Fruit fly (Drosophila melanogaster) whole organism, embryonic: ENCODE data around the gene CG16959.
A peak's percentile ranks its signal among the peaks of the same experiment; 100 is the strongest.

ENCODE experiments used
- CG10321 ChIP-seq: fragments of 200-800 bp; sonication (Bioruptor generic); IDR thresholded peaks from 2 replicates; pipeline ENCODE4 v1.3.6; 2022; ENCODE audit warnings: missing biosample characterization, missing genetic modification characterization
- CG12769 ChIP-seq: fragments of 200-800 bp; sonication (Bioruptor generic); optimal IDR thresholded peaks from 2 replicates; lab custom pipeline; 2019; ENCODE audit warnings: missing biosample characterization, mild to moderate bottlenecking, missing genetic modification characterization, moderate library complexity
- CG1603 ChIP-seq: fragments of 200-800 bp; sonication (Bioruptor generic); optimal IDR thresholded peaks from 2 replicates; lab custom pipeline; 2019; ENCODE audit warnings: missing biosample characterization, mild to moderate bottlenecking, missing genetic modification characterization, moderate library complexity
- CG16863 ChIP-seq: fragments of 200-800 bp; sonication (Bioruptor generic); optimal IDR thresholded peaks from 3 replicates; lab custom pipeline; 2016; ENCODE audit warnings: missing biosample characterization, missing genetic modification characterization
- CG17568 ChIP-seq: fragments of 200-800 bp; sonication (Bioruptor generic); optimal IDR thresholded peaks from 2 replicates; lab custom pipeline; 2018; ENCODE audit warnings: missing biosample characterization, mild to moderate bottlenecking, missing genetic modification characterization, moderate library complexity
- CG2712 ChIP-seq: fragments of 200-800 bp; optimal IDR thresholded peaks from 3 replicates; lab custom pipeline; 2019; ENCODE audit warnings: missing biosample characterization, mild to moderate bottlenecking, missing genetic modification characterization, moderate library complexity
- CG3065 ChIP-seq: fragments of 200-800 bp; sonication (Bioruptor generic); optimal IDR thresholded peaks from 2 replicates; lab custom pipeline; 2016; ENCODE audit warnings: missing biosample characterization, missing genetic modification characterization
- CG32772 ChIP-seq: fragments of 200-800 bp; sonication (Bioruptor generic); IDR thresholded peaks from 2 replicates; pipeline ENCODE4 v1.3.6; 2022; ENCODE audit warnings: missing biosample characterization, missing genetic modification characterization
- CG3281 ChIP-seq: fragments of 200-800 bp; sonication (Bioruptor generic); optimal IDR thresholded peaks from 3 replicates; lab custom pipeline; 2017; ENCODE audit warnings: missing biosample characterization, mild to moderate bottlenecking, missing genetic modification characterization
- CG34224 ChIP-seq: fragments of 200-800 bp; sonication (Bioruptor generic); IDR thresholded peaks from 3 replicates; pipeline ENCODE4 v1.3.6; 2022; ENCODE audit warnings: missing biosample characterization, missing genetic modification characterization; ENCODE audit not compliant: partially characterized antibody
- CG34376 ChIP-seq: fragments of 200-800 bp; sonication (Bioruptor generic); optimal IDR thresholded peaks from 2 replicates; lab custom pipeline; 2018; ENCODE audit warnings: missing biosample characterization, mild to moderate bottlenecking, missing genetic modification characterization
- CG3726 ChIP-seq: fragments of 200-800 bp; sonication (Bioruptor generic); IDR thresholded peaks from 3 replicates; pipeline ENCODE4, ENCODE4 v1.3.6; 2022; ENCODE audit warnings: missing biosample characterization, missing genetic modification characterization
- CG42726 ChIP-seq: fragments of 200-800 bp; sonication (Bioruptor generic); IDR thresholded peaks from 2 replicates; pipeline ENCODE4 v1.3.6; 2022; ENCODE audit warnings: missing biosample characterization, missing genetic modification characterization; ENCODE audit not compliant: partially characterized antibody
- CG4328 ChIP-seq: fragments of 200-800 bp; sonication (Bioruptor generic); optimal IDR thresholded peaks from 3 replicates; lab custom pipeline; 2017; ENCODE audit warnings: missing biosample characterization, missing genetic modification reagents, missing genetic modification characterization
- CG5180 ChIP-seq: fragments of 200-800 bp; sonication (Bioruptor generic); optimal IDR thresholded peaks from 3 replicates; lab custom pipeline; 2017; ENCODE audit warnings: missing biosample characterization, missing genetic modification characterization, mild to moderate bottlenecking, moderate library complexity, missing genetic modification reagents
- CG7963 ChIP-seq: fragments of 200-800 bp; sonication (Bioruptor generic); IDR thresholded peaks from 3 replicates; pipeline ENCODE4 v1.3.6; 2022; ENCODE audit warnings: missing biosample characterization, missing genetic modification characterization; ENCODE audit not compliant: partially characterized antibody
- CG8089 ChIP-seq: fragments of 200-800 bp; sonication (Bioruptor generic); optimal IDR thresholded peaks from 3 replicates; lab custom pipeline; 2016; ENCODE audit warnings: missing biosample characterization, missing genetic modification characterization
- CG9817 ChIP-seq: fragments of 200-800 bp; sonication (Bioruptor generic); optimal IDR thresholded peaks from 2 replicates; lab custom pipeline; 2018; ENCODE audit warnings: missing biosample characterization, mild to moderate bottlenecking, missing genetic modification characterization, moderate library complexity
- CG9876 ChIP-seq: fragments of 200-800 bp; sonication (Bioruptor generic); optimal IDR thresholded peaks from 2 replicates; lab custom pipeline; 2016; ENCODE audit warnings: missing biosample characterization, missing genetic modification characterization
- CG9932 ChIP-seq: fragments of 200-800 bp; sonication (Bioruptor generic); IDR thresholded peaks from 2 replicates; pipeline ENCODE4 v1.3.6; 2022; ENCODE audit warnings: missing biosample characterization, missing genetic modification characterization
- Eip74EF ChIP-seq, 2 experiments: fragments of 200-800 bp in 1 of 2; fragments of >200 bp in 1 of 2; sonication (Bioruptor generic) in 1 of 2; optimal IDR thresholded peaks; 2 replicates each; lab custom pipeline; 2017 to 2019; ENCODE audit warnings: missing biosample characterization in 2 of 2, missing genetic modification characterization in 2 of 2, mild to moderate bottlenecking in 1 of 2, moderate library complexity in 1 of 2
- Gug ChIP-seq: fragments of 200-800 bp; sonication (Bioruptor generic); IDR thresholded peaks from 4 replicates; pipeline ENCODE4 v1.3.6; 2022; ENCODE audit warnings: missing biosample characterization, missing genetic modification characterization
- H15 ChIP-seq: fragments of 200-800 bp; sonication (Bioruptor generic); IDR thresholded peaks from 3 replicates; pipeline ENCODE4 v1.3.6; 2022; ENCODE audit warnings: missing biosample characterization, missing genetic modification characterization
- Lhr ChIP-seq: fragments of 200-800 bp; sonication (Bioruptor generic); optimal IDR thresholded peaks from 3 replicates; lab custom pipeline; 2017; ENCODE audit warnings: mild to moderate bottlenecking, missing biosample characterization, missing genetic modification reagents, missing genetic modification characterization
- Nf-YC ChIP-seq: fragments of 200-800 bp; optimal IDR thresholded peaks from 3 replicates; lab custom pipeline; 2019; ENCODE audit warnings: missing biosample characterization, mild to moderate bottlenecking, missing genetic modification characterization, moderate library complexity
- YL-1 ChIP-seq: fragments of 200-800 bp; sonication (Bioruptor generic); optimal IDR thresholded peaks from 3 replicates; lab custom pipeline; 2017; ENCODE audit warnings: missing biosample characterization, mild to moderate bottlenecking, missing genetic modification characterization
- aop ChIP-seq: fragments of 200-800 bp; sonication (Bioruptor generic); IDR thresholded peaks from 2 replicates; pipeline ENCODE4 v1.3.6; 2022; ENCODE audit warnings: missing biosample characterization, missing genetic modification characterization
- ap ChIP-seq: fragments of 200-800 bp; sonication (Bioruptor generic); IDR thresholded peaks from 2 replicates; pipeline ENCODE4 v1.3.6; 2022; ENCODE audit warnings: missing biosample characterization, missing genetic modification characterization
- az2 ChIP-seq: fragments of 200-800 bp; sonication (Bioruptor generic); optimal IDR thresholded peaks from 3 replicates; lab custom pipeline; 2016; ENCODE audit warnings: missing biosample characterization, missing genetic modification characterization
- disco-r ChIP-seq: fragments of 200-800 bp; sonication (Bioruptor generic); optimal IDR thresholded peaks from 2 replicates; lab custom pipeline; 2016; ENCODE audit warnings: missing biosample characterization, missing genetic modification characterization
- dmrt11E ChIP-seq: fragments of 200-800 bp; sonication (Bioruptor generic); optimal IDR thresholded peaks from 3 replicates; lab custom pipeline; 2018; ENCODE audit warnings: missing biosample characterization, mild to moderate bottlenecking, missing genetic modification characterization, moderate library complexity
- dpn ChIP-seq, 2 experiments: fragments of 200-800 bp; sonication (Bioruptor generic); optimal IDR thresholded peaks; 3 replicates each; lab custom pipeline; 2016; ENCODE audit warnings: missing biosample characterization in 2 of 2, missing genetic modification characterization in 2 of 2
- esg ChIP-seq: fragments of 200-800 bp; sonication (Bioruptor generic); conservative IDR thresholded peaks from 2 replicates; pipeline ENCODE4 v1.3.6; 2022; ENCODE audit warnings: missing biosample characterization, missing genetic modification characterization
- eve ChIP-seq, 2 experiments: fragments of >200 bp; optimal IDR thresholded peaks; 2 replicates each; lab custom pipeline; 2017; ENCODE audit warnings: missing biosample characterization in 2 of 2, missing genetic modification characterization in 2 of 2
- gcm ChIP-seq: fragments of 200-800 bp; sonication (Bioruptor generic); optimal IDR thresholded peaks from 2 replicates; lab custom pipeline; 2019; ENCODE audit warnings: missing biosample characterization, mild to moderate bottlenecking, missing genetic modification characterization, moderate library complexity
- gcm2 ChIP-seq: fragments of 200-800 bp; sonication (Bioruptor generic); optimal IDR thresholded peaks from 2 replicates; lab custom pipeline; 2016; ENCODE audit warnings: missing biosample characterization, missing genetic modification characterization
- insv ChIP-seq, 2 experiments: fragments of 200-800 bp; sonication (Bioruptor generic); optimal IDR thresholded peaks; 3 replicates each; lab custom pipeline; 2016 to 2018; ENCODE audit warnings: missing biosample characterization in 2 of 2, missing genetic modification characterization in 2 of 2
- inv ChIP-seq: fragments of 200-800 bp; sonication (Bioruptor generic); IDR thresholded peaks from 2 replicates; pipeline ENCODE4 v1.3.6; 2022; ENCODE audit warnings: missing biosample characterization, missing genetic modification characterization; ENCODE audit not compliant: partially characterized antibody
- kah ChIP-seq: fragments of 200-800 bp; sonication (Bioruptor generic); optimal IDR thresholded peaks from 2 replicates; lab custom pipeline; 2018; ENCODE audit warnings: missing biosample characterization, mild to moderate bottlenecking, missing genetic modification characterization
- kni ChIP-seq: fragments of 200-800 bp; sonication (Bioruptor generic); optimal IDR thresholded peaks from 3 replicates; lab custom pipeline; 2017; ENCODE audit warnings: mild to moderate bottlenecking, missing biosample characterization, missing genetic modification reagents, missing genetic modification characterization
- sc ChIP-seq, 3 experiments: fragments of >200 bp in 2 of 3; fragments of 200-800 bp in 1 of 3; sonication (Bioruptor generic) in 1 of 3; optimal IDR thresholded peaks; 2 replicates in 2 of 3; 3 replicates in 1 of 3; lab custom pipeline; 2017; ENCODE audit warnings: mild to moderate bottlenecking in 1 of 3, missing biosample characterization in 1 of 3, missing genetic modification characterization in 1 of 3, missing genetic modification reagents in 1 of 3
- sd ChIP-seq: fragments of 200-800 bp; sonication (Bioruptor generic); optimal IDR thresholded peaks from 3 replicates; lab custom pipeline; 2018; ENCODE audit warnings: missing biosample characterization, mild to moderate bottlenecking, missing genetic modification characterization, moderate library complexity
- stwl ChIP-seq: fragments of 200-800 bp; sonication (Bioruptor generic); optimal IDR thresholded peaks from 3 replicates; lab custom pipeline; 2018; ENCODE audit warnings: missing biosample characterization, mild to moderate bottlenecking, missing genetic modification characterization, moderate library complexity
- toy ChIP-seq: fragments of 200-800 bp; sonication (Bioruptor generic); IDR thresholded peaks from 2 replicates; pipeline ENCODE4 v1.3.6; 2022; ENCODE audit warnings: missing biosample characterization, missing genetic modification characterization
- trh ChIP-seq: fragments of 200-800 bp; sonication (Bioruptor generic); optimal IDR thresholded peaks from 2 replicates; lab custom pipeline; 2016; ENCODE audit warnings: missing biosample characterization, missing genetic modification characterization
- ttk ChIP-seq: fragments of 200-800 bp; sonication (Bioruptor generic); IDR thresholded peaks from 2 replicates; pipeline ENCODE4 v2.1.2; 2022; ENCODE audit warnings: missing biosample characterization, missing genetic modification characterization
- zfh1 ChIP-seq: fragments of 200-800 bp; sonication (Bioruptor generic); IDR thresholded peaks from 3 replicates; pipeline ENCODE4 v1.3.6; 2022; ENCODE audit warnings: missing biosample characterization, missing genetic modification characterization
- zfh2 ChIP-seq: fragments of 200-800 bp; sonication (Bioruptor generic); optimal IDR thresholded peaks from 2 replicates; lab custom pipeline; 2016; ENCODE audit warnings: missing biosample characterization, missing genetic modification characterization

The CG16959 gene

DNA sequence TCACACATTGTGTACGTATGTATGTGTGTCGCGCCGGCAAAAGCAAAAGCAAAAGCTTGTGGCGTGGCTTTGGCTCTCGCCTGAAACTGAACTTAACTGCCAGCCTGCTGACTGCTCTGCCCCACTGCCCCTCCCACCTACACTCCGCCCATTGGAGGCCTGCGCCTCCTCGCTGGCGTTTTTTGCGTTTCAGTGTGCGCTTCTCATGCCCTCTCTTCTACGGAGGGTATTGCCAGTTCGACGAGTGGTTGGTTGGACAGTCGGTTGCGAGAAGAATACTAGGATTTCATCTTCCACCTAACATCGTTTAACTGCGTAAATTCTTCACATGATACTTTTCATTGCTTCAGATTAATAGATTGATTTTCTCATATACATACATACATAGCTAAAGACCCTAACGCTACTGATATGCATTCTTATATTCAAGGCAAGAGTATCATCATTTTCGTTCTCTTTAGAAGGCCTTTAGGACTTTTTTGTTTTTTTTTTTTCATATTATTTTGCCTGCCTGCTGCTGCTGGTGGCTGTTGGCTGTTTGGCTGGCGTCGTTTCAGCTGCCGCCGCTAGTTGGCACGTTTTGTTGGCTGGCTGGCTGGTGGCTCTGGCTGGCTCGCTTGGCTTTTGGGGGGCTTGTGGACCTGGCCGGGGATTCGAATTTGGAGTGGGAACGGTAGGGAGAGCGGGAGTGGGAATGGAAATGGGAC, 20.1 kb downstream of the CG16959 start (continued):
- TF ChIP-seq sc (optimal IDR thresholded peaks at IDR 0.05; lab: Kevin White, UChicago) (no peak), sc (GFP tag; optimal IDR thresholded peaks at IDR 0.05; lab: Kevin White, UChicago) (no peak), CG32772 (GFP tag; lab: Robert Waterston, UW) (peak; percentile 71), CG8089 (GFP tag; lab: Kevin White, UChicago) (peak; percentile 8), CG2712 (tag; lab: Kevin White, UChicago) (peak; percentile 56), CG7963 (no peak), Nf-YC (tag; lab: Kevin White, UChicago) (no peak), CG1603 (tag; lab: Kevin White, UChicago) (peak; percentile 43), dmrt11E (tag; lab: Kevin White, UChicago) (no peak), gcm2 (GFP tag; lab: Kevin White, UChicago) (no peak), CG17568 (GFP tag; lab: Kevin White, UChicago) (peak; percentile 29), CG16863 (GFP tag; lab: Kevin White, UChicago) (peak; percentile 65), toy (no peak), inv (no peak), CG42726 (GFP tag; lab: Robert Waterston, UW) (no peak), CG9817 (tag; lab: Kevin White, UChicago) (peak; percentile 46), zfh1 (GFP tag; lab: Robert Waterston, UW) (no peak; the same call in 2 of the 3 replicates), disco-r (GFP tag; lab: Kevin White, UChicago) (no peak), YL-1 (GFP tag; lab: Kevin White, UChicago) (no peak), ttk (GFP tag; lab: Robert Waterston, UW) (no peak), CG3281 (GFP tag; lab: Kevin White, UChicago) (peak; percentile 43), esg (GFP tag; lab: Robert Waterston, UW) (peak; percentile 56), CG3726 (GFP tag; lab: Robert Waterston, UW) (no peak), H15 (GFP tag; lab: Robert Waterston, UW) (0 out of 3 replicates have a peak, but pooled peaks have one; percentile 16), gcm (peak; percentile 6), ap (peak; percentile 28; the same call in 1 of the 2 replicates), eve (GFP tag; optimal IDR thresholded peaks at IDR 0.05; lab: Kevin White, UChicago) (no peak), aop (GFP tag; lab: Robert Waterston, UW) (no peak), CG12769 (tag; lab: Kevin White, UChicago) (no peak), sd (tag; lab: Kevin White, UChicago) (no peak), CG34224 (GFP tag; lab: Robert Waterston, UW) (no peak), trh (GFP tag; lab: Kevin White, UChicago) (peak; percentile 30), CG9876 (GFP tag; lab: Kevin White, UChicago) (no peak), CG3065 (GFP tag; lab: Kevin White, UChicago) (no peak), CG9932 (GFP tag; lab: Robert Waterston, UW) (peak; percentile 60), Eip74EF (GFP tag; optimal IDR thresholded peaks at IDR 0.05; lab: Kevin White, UChicago) (no peak), Lhr (GFP tag; lab: Kevin White, UChicago) (no peak), Gug (peak; percentile 58; the same call in 2 of the 4 replicates), dpn (GFP tag; optimal IDR thresholded peaks at IDR 0.05; lab: Kevin White, UChicago) (peak; percentile 57 to 78), az2 (GFP tag; lab: Kevin White, UChicago) (peak; percentile 32), CG34376 (GFP tag; lab: Kevin White, UChicago) (peak; percentile 41), zfh2 (GFP tag; lab: Kevin White, UChicago) (peak; percentile 62), kah (GFP tag; lab: Kevin White, UChicago) (no peak), CG5180 (GFP tag; lab: Kevin White, UChicago) (peak; percentile 50), stwl (tag; lab: Kevin White, UChicago) (no peak), insv (GFP tag; optimal IDR thresholded peaks at IDR 0.05; lab: Kevin White, UChicago) (no peak), CG10321 (GFP tag; lab: Robert Waterston, UW) (no peak), kni (GFP tag; lab: Kevin White, UChicago) (no peak), CG4328 (GFP tag; lab: Kevin White, UChicago) (no peak)
